Worm (Caenorhabditis elegans) whole organism, mixed stage, embryonic: ENCODE results near the gene F26D11.2.

ENCODE experiments used
- bed-3 ChIP-seq: fragments of 200-800 bp; sonication (Bioruptor generic); optimal IDR thresholded peaks from 3 replicates; lab custom pipeline; 2018; ENCODE audit warnings: mild to moderate bottlenecking, missing genetic modification characterization, moderate library complexity, missing compliant biosample characterization
- blmp-1 ChIP-seq: fragments of 150-350 bp; optimal IDR thresholded peaks from 2 replicates; lab custom pipeline; 2014; ENCODE audit warnings: missing biosample characterization, missing genetic modification characterization
- ces-1 ChIP-seq: fragments of 150-350 bp; optimal IDR thresholded peaks from 2 replicates; lab custom pipeline; 2014; ENCODE audit warnings: missing biosample characterization, missing genetic modification reagents, missing genetic modification characterization
- elt-3 ChIP-seq: fragments of 150-350 bp; optimal IDR thresholded peaks from 2 replicates; lab custom pipeline; 2014; ENCODE audit warnings: missing biosample characterization, missing genetic modification characterization
- lsy-2 ChIP-seq: fragments of 150-350 bp; optimal IDR thresholded peaks from 2 replicates; lab custom pipeline; 2014; ENCODE audit warnings: missing biosample characterization, missing genetic modification characterization
- mep-1 ChIP-seq: fragments of 150-350 bp; optimal IDR thresholded peaks from 2 replicates; lab custom pipeline; 2017; ENCODE audit warnings: missing biosample characterization, missing genetic modification reagents, missing genetic modification characterization, inconsistent platforms
- nhr-12 ChIP-seq: fragments of 150-350 bp; optimal IDR thresholded peaks from 2 replicates; lab custom pipeline; 2014; ENCODE audit warnings: missing biosample characterization, missing genetic modification characterization
- nhr-28 ChIP-seq: fragments of 150-350 bp; optimal IDR thresholded peaks from 2 replicates; lab custom pipeline; 2014; ENCODE audit warnings: missing biosample characterization, missing genetic modification characterization
- nhr-76 ChIP-seq: sonication (generic microtip); optimal IDR thresholded peaks from 2 replicates; lab custom pipeline; 2017; ENCODE audit warnings: missing biosample characterization, missing genetic modification characterization
- sptf-1 ChIP-seq: sonication (generic microtip); optimal IDR thresholded peaks from 2 replicates; lab custom pipeline; 2017; ENCODE audit warnings: mild to moderate bottlenecking, missing genetic modification characterization, moderate library complexity, missing compliant biosample characterization

DNA sequence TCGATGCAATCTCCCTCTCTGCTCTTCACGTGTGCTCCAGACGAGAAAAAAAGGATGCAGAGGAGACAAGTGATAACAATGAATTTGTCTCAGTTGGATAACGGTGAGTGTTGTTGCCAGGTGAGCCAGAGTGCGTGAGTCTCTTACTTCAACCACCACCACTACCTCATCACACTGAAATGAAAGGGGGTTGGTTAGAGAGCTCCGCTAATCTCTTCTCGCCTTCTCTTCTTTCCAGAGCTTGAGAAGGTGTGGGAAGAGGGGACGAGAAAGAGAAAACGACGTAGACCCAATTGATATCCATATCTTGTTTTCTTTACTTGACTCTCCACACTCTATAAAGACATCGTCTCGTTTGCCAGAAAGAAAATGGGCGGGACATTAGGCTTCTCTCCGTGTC, 12.3 kb downstream of the F26D11.2 start:
- TF ChIP-seq lsy-2 (tag; lab: Kevin White, UChicago) (no peak), nhr-28 (tag; lab: Kevin White, UChicago) (no peak), blmp-1 (tag; lab: Kevin White, UChicago) (no peak), bed-3 (GFP tag; lab: Kevin White, UChicago) (no peak), mep-1 (tag; lab: Kevin White, UChicago) (no peak), ces-1 (GFP tag; lab: Kevin White, UChicago) (no peak), elt-3 (tag; lab: Kevin White, UChicago) (no peak), nhr-12 (no peak), sptf-1 (tag; lab: Kevin White, UChicago) (no peak), nhr-76 (tag; lab: Kevin White, UChicago) (no peak)
